Fruit fly (Drosophila melanogaster) whole organism, adult: Measurements from ENCODE around the gene CG8360.

Experiments
- CG11617 ChIP-seq: fragments of 200-800 bp; sonication (Bioruptor generic); optimal IDR thresholded peaks from 2 replicates; lab custom pipeline; 2017; ENCODE audit warnings: mild to moderate bottlenecking, missing biosample characterization, missing genetic modification reagents, missing genetic modification characterization
- CG12768 ChIP-seq: fragments of 200-800 bp; sonication (Bioruptor generic); optimal IDR thresholded peaks from 2 replicates; lab custom pipeline; 2017; ENCODE audit warnings: missing biosample characterization, missing genetic modification characterization, mild to moderate bottlenecking, moderate library complexity, missing genetic modification reagents
- CG14711 ChIP-seq: fragments of 200-800 bp; sonication (Bioruptor generic); optimal IDR thresholded peaks from 2 replicates; lab custom pipeline; 2018; ENCODE audit warnings: missing biosample characterization, mild to moderate bottlenecking, missing genetic modification characterization, moderate library complexity
- CG1620 ChIP-seq: fragments of 200-800 bp; sonication (Bioruptor generic); optimal IDR thresholded peaks from 2 replicates; lab custom pipeline; 2016; ENCODE audit warnings: missing biosample characterization, missing genetic modification characterization
- CG33017 ChIP-seq: fragments of 200-800 bp; sonication (Bioruptor generic); optimal IDR thresholded peaks from 2 replicates; lab custom pipeline; 2018; ENCODE audit warnings: missing biosample characterization, mild to moderate bottlenecking, missing genetic modification characterization, moderate library complexity
- CG5204 ChIP-seq: fragments of 200-800 bp; sonication (Bioruptor generic); optimal IDR thresholded peaks from 2 replicates; lab custom pipeline; 2016; ENCODE audit warnings: missing biosample characterization, missing genetic modification characterization
- CG7045 ChIP-seq: fragments of 200-800 bp; sonication (Bioruptor generic); optimal IDR thresholded peaks from 2 replicates; lab custom pipeline; 2017; ENCODE audit warnings: missing biosample characterization, mild to moderate bottlenecking, missing genetic modification characterization
- CG7101 ChIP-seq: fragments of 200-800 bp; sonication (Bioruptor generic); optimal IDR thresholded peaks from 2 replicates; lab custom pipeline; 2018; ENCODE audit warnings: missing biosample characterization, mild to moderate bottlenecking, missing genetic modification characterization, moderate library complexity
- Clk ChIP-seq: fragments of 200-800 bp; sonication (Bioruptor generic); optimal IDR thresholded peaks from 2 replicates; lab custom pipeline; 2017; ENCODE audit warnings: missing biosample characterization, missing genetic modification characterization
- Crg-1 ChIP-seq: fragments of 200-800 bp; sonication (Bioruptor generic); optimal IDR thresholded peaks from 2 replicates; lab custom pipeline; 2016; ENCODE audit warnings: missing biosample characterization, missing genetic modification characterization
- Hr96 ChIP-seq: fragments of 200-800 bp; sonication (Bioruptor generic); optimal IDR thresholded peaks from 2 replicates; lab custom pipeline; 2016; ENCODE audit warnings: missing biosample characterization, missing genetic modification characterization
- Mnt ChIP-seq: fragments of 200-800 bp; sonication (Bioruptor generic); optimal IDR thresholded peaks from 2 replicates; lab custom pipeline; 2016; ENCODE audit warnings: missing biosample characterization, mild to moderate bottlenecking, missing genetic modification characterization
- bab1 ChIP-seq: fragments of 200-800 bp; sonication (Bioruptor generic); optimal IDR thresholded peaks from 3 replicates; lab custom pipeline; 2019; ENCODE audit warnings: missing biosample characterization, mild to moderate bottlenecking, missing genetic modification characterization, moderate library complexity
- cic ChIP-seq: fragments of 200-800 bp; sonication (Bioruptor generic); optimal IDR thresholded peaks from 2 replicates; lab custom pipeline; 2017; ENCODE audit warnings: missing biosample characterization, mild to moderate bottlenecking, missing genetic modification characterization, moderate library complexity
- cnc ChIP-seq, 2 experiments: fragments of >200 bp; optimal IDR thresholded peaks; 2 replicates each; lab custom pipeline; 2017
- kay ChIP-seq: fragments of 200-800 bp; sonication (Bioruptor generic); peaks from one replicate; lab custom pipeline; 2016; ENCODE audit warnings: missing biosample characterization, missing genetic modification characterization, borderline replicate concordance
- ovo ChIP-seq: fragments of 200-800 bp; sonication (Bioruptor generic); optimal IDR thresholded peaks from 2 replicates; lab custom pipeline; 2016; ENCODE audit warnings: missing biosample characterization, missing genetic modification characterization
- pad ChIP-seq: fragments of 200-800 bp; sonication (Bioruptor generic); optimal IDR thresholded peaks from 3 replicates; lab custom pipeline; 2017; ENCODE audit warnings: missing biosample characterization, missing genetic modification characterization, mild to moderate bottlenecking, moderate library complexity, missing genetic modification reagents
- tj ChIP-seq: fragments of 200-800 bp; sonication (Bioruptor generic); optimal IDR thresholded peaks from 3 replicates; lab custom pipeline; 2017; ENCODE audit warnings: missing biosample characterization, mild to moderate bottlenecking, missing genetic modification characterization, moderate library complexity
- toe ChIP-seq: fragments of 200-800 bp; sonication (Bioruptor generic); optimal IDR thresholded peaks from 2 replicates; lab custom pipeline; 2016; ENCODE audit warnings: missing biosample characterization, missing genetic modification characterization

CG8360 gene

dm6 chr2L:8168075-8168474, 44.7 kb upstream of the CG8360 start:
- TF ChIP-seq ovo (GFP tag; lab: Kevin White, UChicago) (no peak), CG7101 (tag; lab: Kevin White, UChicago) (no peak), cic (GFP tag; lab: Kevin White, UChicago) (no peak)

- no peak for TF ChIP-seq cnc (optimal IDR thresholded peaks at IDR 0.05; lab: Kevin White, UChicago)
- TF ChIP-seq Clk, result no peak
- TF ChIP-seq CG1620, result no peak
- no peak for TF ChIP-seq CG7045 (GFP tag; lab: Kevin White, UChicago)
- TF ChIP-seq CG12768 (GFP tag; lab: Kevin White, UChicago), result no peak
- no peak for TF ChIP-seq Crg-1 (GFP tag; lab: Kevin White, UChicago)
- no peak for TF ChIP-seq tj
- TF ChIP-seq Hr96 (GFP tag; lab: Kevin White, UChicago), result no peak
Observed at dm6 chr2L:8170600-8171182, 42.1 kb upstream of the CG8360 start.

dm6 chr2L:8171544-8171943, 41.2 kb upstream of the CG8360 start:
- TF ChIP-seq Mnt (no peak), CG33017 (tag; lab: Kevin White, UChicago) (no peak), cic (GFP tag; lab: Kevin White, UChicago) (peak; percentile 6), kay (GFP tag; lab: Kevin White, UChicago) (peak; percentile 30), CG12768 (GFP tag; lab: Kevin White, UChicago) (peak; percentile 37)

dm6 chr2L:8185008-8185407, 27.8 kb upstream of the CG8360 start:
- TF ChIP-seq CG11617 (no peak), CG7045 (GFP tag; lab: Kevin White, UChicago) (no peak), Crg-1 (GFP tag; lab: Kevin White, UChicago) (no peak), tj (no peak), toe (GFP tag; lab: Kevin White, UChicago) (no peak), CG7101 (tag; lab: Kevin White, UChicago) (no peak), bab1 (GFP tag; lab: Kevin White, UChicago) (no peak), CG14711 (tag; lab: Kevin White, UChicago) (no peak), CG12768 (GFP tag; lab: Kevin White, UChicago) (no peak), ovo (GFP tag; lab: Kevin White, UChicago) (no peak), Hr96 (GFP tag; lab: Kevin White, UChicago) (no peak)

dm6 chr2L:8190681-8191080, 22.1 kb upstream of the CG8360 start, which contains the start of gene CG34134:
TSS of gene CG34134 (minus strand) at chr2L:8190781.
- TF ChIP-seq CG7101 (tag; lab: Kevin White, UChicago) (no peak), Hr96 (GFP tag; lab: Kevin White, UChicago) (no peak), CG33017 (tag; lab: Kevin White, UChicago) (no peak), bab1 (GFP tag; lab: Kevin White, UChicago) (no peak), tj (no peak), CG14711 (tag; lab: Kevin White, UChicago) (no peak), kay (GFP tag; lab: Kevin White, UChicago) (no peak), CG1620 (no peak), CG5204 (GFP tag; lab: Kevin White, UChicago) (no peak), Clk (no peak), CG7045 (GFP tag; lab: Kevin White, UChicago) (no peak), cic (GFP tag; lab: Kevin White, UChicago) (no peak), cnc (optimal IDR thresholded peaks at IDR 0.05; lab: Kevin White, UChicago) (no peak), CG11617 (no peak), Mnt (no peak), Crg-1 (GFP tag; lab: Kevin White, UChicago) (no peak), pad (no peak), ovo (GFP tag; lab: Kevin White, UChicago) (no peak), CG12768 (GFP tag; lab: Kevin White, UChicago) (no peak), toe (GFP tag; lab: Kevin White, UChicago) (no peak)

- TF ChIP-seq pad, result no peak
- TF ChIP-seq Crg-1 (GFP tag; lab: Kevin White, UChicago), result no peak
- TF ChIP-seq bab1 (GFP tag; lab: Kevin White, UChicago), result no peak
- TF ChIP-seq CG1620, result no peak
- no peak for TF ChIP-seq Hr96 (GFP tag; lab: Kevin White, UChicago)
- TF ChIP-seq Mnt, result no peak
- TF ChIP-seq cnc (optimal IDR thresholded peaks at IDR 0.05; lab: Kevin White, UChicago), result no peak
- no peak for TF ChIP-seq cic (GFP tag; lab: Kevin White, UChicago)
- no peak for TF ChIP-seq CG12768 (GFP tag; lab: Kevin White, UChicago)
- TF ChIP-seq CG7101 (tag; lab: Kevin White, UChicago), result no peak
Observed at dm6 chr2L:8195722-8196323, 16.9 kb upstream of the CG8360 start.
